Worm (Caenorhabditis elegans) whole organism, L1 larva: ENCODE data around the gene T05C12.15.

Experiments
- F16B12.6 ChIP-seq: fragments of 150-350 bp; optimal IDR thresholded peaks from 2 replicates; lab custom pipeline; 2014; ENCODE audit warnings: missing biosample characterization, missing genetic modification characterization
- lsy-2 ChIP-seq, 2 experiments: fragments of 150-350 bp; optimal IDR thresholded peaks; 2 replicates each; lab custom pipeline; 2014; ENCODE audit warnings: missing biosample characterization in 2 of 2, missing genetic modification characterization in 2 of 2
- nhr-90 ChIP-seq: sonication (generic microtip); optimal IDR thresholded peaks from 2 replicates; lab custom pipeline; 2016; ENCODE audit warnings: mild to moderate bottlenecking, missing genetic modification characterization, missing compliant biosample characterization; ENCODE audit not compliant: poor library complexity
- skn-1 ChIP-seq: fragments of 150-350 bp; optimal IDR thresholded peaks from 2 replicates; lab custom pipeline; 2014; ENCODE audit warnings: missing biosample characterization, missing genetic modification characterization
- tbx-2 ChIP-seq: sonication (generic microtip); optimal IDR thresholded peaks from 2 replicates; lab custom pipeline; 2016; ENCODE audit warnings: missing genetic modification characterization, missing compliant biosample characterization

DNA sequence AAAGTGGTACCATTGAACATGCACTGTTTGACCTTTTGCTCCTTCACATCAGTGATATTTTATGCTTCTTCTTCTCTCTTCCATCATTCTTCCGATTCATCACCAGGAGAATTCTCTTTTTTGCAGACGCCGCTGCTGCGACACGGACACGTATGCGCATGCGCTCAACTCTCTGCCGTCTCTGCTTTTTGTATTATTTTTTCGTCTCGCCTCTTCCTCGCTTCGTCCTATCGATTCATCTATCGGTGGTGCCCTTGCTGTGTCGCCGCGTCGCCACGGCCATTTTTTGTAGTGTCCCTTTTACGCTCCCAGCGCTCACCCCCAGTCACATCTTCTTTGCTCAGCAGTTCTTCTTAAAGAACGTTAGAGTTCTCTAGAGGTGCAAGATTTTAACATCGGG lies 43.3 kb upstream of the T05C12.15 start:
- TF ChIP-seq F16B12.6 (tag; lab: Kevin White, UChicago), result peak; percentile 37
- no peak for TF ChIP-seq nhr-90
- peak; percentile 45 to 85 for TF ChIP-seq lsy-2 (tag; optimal IDR thresholded peaks at IDR 0.05; lab: Kevin White, UChicago)
- peak; percentile 34 for TF ChIP-seq skn-1
- TF ChIP-seq tbx-2, result no peak
